Worm (Caenorhabditis elegans): ENCODE measurements around the gene Y48A6B.7.
A peak's percentile ranks its signal among the peaks of the same experiment; 100 is the strongest.

The Y48A6B.7 gene

ce11 chrIII:11054532-11055265 is 28.3 kb upstream of the Y48A6B.7 start (continued):
- TF ChIP-seq zag-1 (tag; optimal IDR thresholded peaks at IDR 0.05) = no peak
- no peak for TF ChIP-seq tbx-2 (tag; optimal IDR thresholded peaks at IDR 0.05)
- no peak for TF ChIP-seq unc-39 (tag; optimal IDR thresholded peaks at IDR 0.05)
- TF ChIP-seq snpc-4 (tag; optimal IDR thresholded peaks at IDR 0.05) = peak; percentile 46
- TF ChIP-seq egl-5 (tag; optimal IDR thresholded peaks at IDR 0.05) = peak; percentile 15
- TF ChIP-seq ceh-82 (tag; optimal IDR thresholded peaks at IDR 0.05) = no peak
- no peak for TF ChIP-seq skn-1 (tag; optimal IDR thresholded peaks at IDR 0.05)
- peak; percentile 75 for TF ChIP-seq nhr-23 (tag; optimal IDR thresholded peaks at IDR 0.05)
- no peak for TF ChIP-seq ama-1 (optimal IDR thresholded peaks at IDR 0.05)
- no peak for TF ChIP-seq mdl-1 (tag; optimal IDR thresholded peaks at IDR 0.05)
- no peak for TF ChIP-seq sea-2 (GFP tag; optimal IDR thresholded peaks at IDR 0.05)
- no peak for TF ChIP-seq elt-3 (tag; optimal IDR thresholded peaks at IDR 0.05)
- no peak for TF ChIP-seq ztf-4 (tag; optimal IDR thresholded peaks at IDR 0.05)
- no peak for TF ChIP-seq nhr-28 (tag; optimal IDR thresholded peaks at IDR 0.05)
- TF ChIP-seq daf-12 (tag; optimal IDR thresholded peaks at IDR 0.05) = no peak

- TF ChIP-seq nfya-1 (tag; optimal IDR thresholded peaks at IDR 0.05; ENCODE audit: insufficient read depth) (peak; percentile 96), fkh-2 (tag; optimal IDR thresholded peaks at IDR 0.05) (no peak)
Observed at ce11 chrIII:11054032-11054431, 27.7 kb upstream of the Y48A6B.7 start.

ce11 chrIII:11053603-11054002 is 27.2 kb upstream of the Y48A6B.7 start:
- TF ChIP-seq mdl-1 (tag; optimal IDR thresholded peaks at IDR 0.05) = no peak
- TF ChIP-seq ceh-82 (tag; optimal IDR thresholded peaks at IDR 0.05) = no peak
- no peak for TF ChIP-seq ZK546.5 (tag; optimal IDR thresholded peaks at IDR 0.05)
- no peak for TF ChIP-seq ceh-28 (tag; optimal IDR thresholded peaks at IDR 0.05)
- TF ChIP-seq fkh-10 (GFP tag; optimal IDR thresholded peaks at IDR 0.05) = no peak
- TF ChIP-seq tbx-2 (tag; optimal IDR thresholded peaks at IDR 0.05) = no peak
- no peak for TF ChIP-seq nhr-23 (tag; optimal IDR thresholded peaks at IDR 0.05)
- no peak for TF ChIP-seq unc-62 (GFP tag; optimal IDR thresholded peaks at IDR 0.05)
- no peak for TF ChIP-seq fos-1 (tag; optimal IDR thresholded peaks at IDR 0.05)
- TF ChIP-seq mml-1 (tag; optimal IDR thresholded peaks at IDR 0.05) = no peak
- TF ChIP-seq ztf-11 (tag; optimal IDR thresholded peaks at IDR 0.05) = no peak
- TF ChIP-seq nhr-237 (tag; optimal IDR thresholded peaks at IDR 0.05) = no peak
- TF ChIP-seq nhr-12 (tag; optimal IDR thresholded peaks at IDR 0.05) = no peak
- TF ChIP-seq nhr-76 (tag; optimal IDR thresholded peaks at IDR 0.05) = no peak

- no peak for TF ChIP-seq nhr-67 (tag; optimal IDR thresholded peaks at IDR 0.05)
- peak; percentile 45 for TF ChIP-seq pqm-1 (tag; optimal IDR thresholded peaks at IDR 0.05)
- TF ChIP-seq jun-1 (tag; optimal IDR thresholded peaks at IDR 0.05) = peak; percentile 80
- no peak for TF ChIP-seq fos-1 (tag; optimal IDR thresholded peaks at IDR 0.05)
- TF ChIP-seq ztf-4 (tag; optimal IDR thresholded peaks at IDR 0.05) = no peak
- TF ChIP-seq tbx-2 (tag; optimal IDR thresholded peaks at IDR 0.05) = no peak
- peak; percentile 48 for TF ChIP-seq elt-2 (tag; optimal IDR thresholded peaks at IDR 0.05)
- no peak for TF ChIP-seq ceh-16 (tag; optimal IDR thresholded peaks at IDR 0.05)
- TF ChIP-seq nhr-23 (tag; optimal IDR thresholded peaks at IDR 0.05) = peak; percentile 16
- no peak for TF ChIP-seq nhr-77 (tag; optimal IDR thresholded peaks at IDR 0.05)
- TF ChIP-seq snpc-4 (tag; optimal IDR thresholded peaks at IDR 0.05) = peak; percentile 10
- peak; percentile 82 for TF ChIP-seq pha-4 (tag; optimal IDR thresholded peaks at IDR 0.05)
- TF ChIP-seq hmg-11 (tag; optimal IDR thresholded peaks at IDR 0.05) = peak; percentile 55
- no peak for TF ChIP-seq nhr-25 (tag; optimal IDR thresholded peaks at IDR 0.05)
- TF ChIP-seq nhr-12 (tag; optimal IDR thresholded peaks at IDR 0.05) = no peak
- peak; percentile 9 for TF ChIP-seq egl-5 (tag; optimal IDR thresholded peaks at IDR 0.05)
- TF ChIP-seq egl-27 (tag; optimal IDR thresholded peaks at IDR 0.05) = no peak
- peak; percentile 29 for TF ChIP-seq nfya-1 (tag; optimal IDR thresholded peaks at IDR 0.05; ENCODE audit: insufficient read depth)
Observed at ce11 chrIII:11050658-11051118, 24.3 kb upstream of the Y48A6B.7 start.

Data from whole organism, L3 larva.